Worm (Caenorhabditis elegans) whole organism, young adult: ENCODE data around the gene Y102A5C.4.
"Not testable (repeated sequence)": the region's sequence is repeated elsewhere in the genome, so short reads cannot be mapped to it uniquely, and the experiment has no call there.

Experiments used
- F49E8.2 ChIP-seq: sonication (generic microtip); optimal IDR thresholded peaks from 3 replicates; lab custom pipeline; 2017; ENCODE audit warnings: missing genetic modification characterization, mild to moderate bottlenecking, missing compliant biosample characterization, antibody characterized with exemption, moderate library complexity; ENCODE audit not compliant: insufficient read depth
- K11D2.4 ChIP-seq: fragments of 200-800 bp; sonication (Bioruptor generic); IDR thresholded peaks from 2 replicates; pipeline ENCODE4 v1.3.6; 2022; ENCODE audit warnings: missing genetic modification reagents, missing genetic modification characterization, missing compliant biosample characterization
- Y95B8A.8 ChIP-seq: fragments of 200-800 bp; sonication (Bioruptor generic); IDR thresholded peaks from 2 replicates; pipeline ENCODE4 v1.3.6; 2022; ENCODE audit warnings: missing genetic modification reagents, missing genetic modification characterization, missing compliant biosample characterization
- attf-3 ChIP-seq: fragments of 200-800 bp; sonication (Bioruptor generic); conservative IDR thresholded peaks from 2 replicates; pipeline ENCODE4 v1.3.6; 2022; ENCODE audit warnings: missing genetic modification reagents, missing genetic modification characterization, missing compliant biosample characterization
- hmg-20 ChIP-seq: fragments of 200-800 bp; sonication (Bioruptor generic); IDR thresholded peaks from 2 replicates; pipeline ENCODE4 v1.3.6; 2022; ENCODE audit warnings: missing genetic modification reagents, missing genetic modification characterization, missing compliant biosample characterization
- lir-1 ChIP-seq: fragments of 200-800 bp; sonication (Bioruptor generic); conservative IDR thresholded peaks from 2 replicates; pipeline ENCODE4 v1.3.6; 2022; ENCODE audit warnings: missing genetic modification reagents, missing genetic modification characterization, missing compliant biosample characterization
- lsy-27 ChIP-seq: sonication (generic microtip); optimal IDR thresholded peaks from 2 replicates; lab custom pipeline; 2017; ENCODE audit warnings: missing genetic modification characterization, mild to moderate bottlenecking, missing compliant biosample characterization, antibody characterized with exemption, missing genotype, borderline replicate concordance; ENCODE audit not compliant: insufficient read depth
- nhr-90 ChIP-seq: sonication (generic microtip); optimal IDR thresholded peaks from 2 replicates; lab custom pipeline; 2016; ENCODE audit warnings: missing genotype, mild to moderate bottlenecking, missing genetic modification characterization, missing compliant biosample characterization
- repo-1 ChIP-seq: sonication (generic microtip); optimal IDR thresholded peaks from 2 replicates; lab custom pipeline; 2017; ENCODE audit warnings: mild to moderate bottlenecking, missing genetic modification characterization, missing compliant biosample characterization
- tbp1 ChIP-seq: fragments of 200-800 bp; sonication (Bioruptor generic); optimal IDR thresholded peaks from 2 replicates; lab custom pipeline; 2018; ENCODE audit warnings: mild to moderate bottlenecking, missing genetic modification characterization, missing compliant biosample characterization

DNA sequence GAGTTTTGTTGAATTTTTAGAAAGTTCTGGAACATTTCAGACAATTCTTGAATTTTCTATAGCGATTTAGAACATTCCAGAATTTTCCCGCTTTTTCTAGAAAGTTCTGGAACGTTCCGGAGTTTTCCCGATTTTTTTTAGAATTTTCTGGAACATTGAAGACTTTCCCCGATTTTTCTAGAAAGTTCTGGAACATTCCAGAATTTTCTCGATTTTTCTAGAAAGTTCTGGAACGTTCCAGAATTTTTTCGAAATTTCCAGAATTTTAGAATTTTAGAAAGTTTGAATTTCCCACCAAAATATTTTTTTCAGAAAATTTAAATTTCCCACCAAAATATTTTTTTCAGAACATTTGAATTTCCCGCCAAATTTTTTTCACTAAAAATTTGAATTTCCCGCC lies 45.0 kb upstream of the Y102A5C.4 start:
- TF ChIP-seq K11D2.4 (GFP tag; lab: Robert Waterston, UW); attf-3; lsy-27 (tag; lab: Kevin White, UChicago); lir-1 (GFP tag; lab: Robert Waterston, UW); nhr-90; tbp1 (GFP tag; lab: Kevin White, UChicago); Y95B8A.8 (GFP tag; lab: Robert Waterston, UW); hmg-20; repo-1 (tag; lab: Kevin White, UChicago); F49E8.2 (tag; lab: Kevin White, UChicago): not testable (repeated sequence)
